Fruit fly (Drosophila melanogaster): ENCODE measurements around the gene ebd1.

- peak; percentile 79 for TF ChIP-seq Pif1B (GFP tag; optimal IDR thresholded peaks at IDR 0.05)
- TF ChIP-seq CG8301 (tag; optimal IDR thresholded peaks at IDR 0.05), result peak; percentile 94
- peak; percentile 96 for TF ChIP-seq EcR (GFP tag; optimal IDR thresholded peaks at IDR 0.05)
- peak; percentile 87 for TF ChIP-seq CG4496 (GFP tag; IDR thresholded peaks at IDR 0.05)
- TF ChIP-seq CG13204 (GFP tag; optimal IDR thresholded peaks at IDR 0.05), result peak; percentile 88
- TF ChIP-seq CG8159 (tag; optimal IDR thresholded peaks at IDR 0.05), result peak; percentile 93
- peak; percentile 79 for TF ChIP-seq CG12605 (GFP tag; IDR thresholded peaks at IDR 0.05)
- no peak for TF ChIP-seq CG10348 (GFP tag; IDR thresholded peaks at IDR 0.05)
- TF ChIP-seq CG17806 (tag; optimal IDR thresholded peaks at IDR 0.05), result peak; percentile 91
- TF ChIP-seq Snoo (tag; optimal IDR thresholded peaks at IDR 0.05), result peak; percentile 90
- peak; percentile 91 for TF ChIP-seq CG9948 (tag; optimal IDR thresholded peaks at IDR 0.05)
These were observed 44.9 kb downstream of the ebd1 start for dm6 chr3L:640324-640974.

Data from whole organism, pupa.